Worm (Caenorhabditis elegans) whole organism, L4 larva: ENCODE results near the gene cyp-14A2.

Experiments used
- D1046.2 ChIP-seq: fragments of 200-800 bp; sonication (Bioruptor generic); IDR thresholded peaks from 2 replicates; pipeline ENCODE4 v1.3.6; 2022; ENCODE audit warnings: missing genetic modification characterization, missing compliant biosample characterization
- F10B5.3 ChIP-seq: sonication (generic microtip); optimal IDR thresholded peaks from 2 replicates; lab custom pipeline; 2016; ENCODE audit warnings: mild to moderate bottlenecking, missing genetic modification characterization, missing compliant biosample characterization
- T26A8.4 ChIP-seq: fragments of 200-800 bp; sonication (Bioruptor generic); IDR thresholded peaks from 2 replicates; pipeline ENCODE4 v1.3.6; 2022; ENCODE audit warnings: missing genetic modification characterization, missing compliant biosample characterization
- ZK337.2 ChIP-seq: fragments of 200-800 bp; sonication (Bioruptor generic); IDR thresholded peaks from 2 replicates; pipeline ENCODE4 v1.3.6; 2022; ENCODE audit warnings: missing genetic modification reagents, missing genetic modification characterization, missing compliant biosample characterization
- aha-1 ChIP-seq: fragments of 150-350 bp; peaks from one replicate; lab custom pipeline; 2014; ENCODE audit warnings: missing biosample characterization, missing genetic modification characterization
- attf-4 ChIP-seq: sonication (generic microtip); optimal IDR thresholded peaks from 3 replicates; lab custom pipeline; 2017; ENCODE audit warnings: missing biosample characterization, missing genetic modification characterization
- ceh-32 ChIP-seq: sonication (generic microtip); optimal IDR thresholded peaks from 2 replicates; lab custom pipeline; 2016; ENCODE audit warnings: mild to moderate bottlenecking, missing genetic modification characterization, missing compliant biosample characterization; ENCODE audit not compliant: poor library complexity
- ces-1 ChIP-seq: fragments of 150-350 bp; sonication (generic microtip); optimal IDR thresholded peaks from 4 replicates; lab custom pipeline; 2014; ENCODE audit warnings: missing biosample characterization, missing genetic modification reagents, missing genetic modification characterization
- cey-2 ChIP-seq: sonication (generic microtip); optimal IDR thresholded peaks from 3 replicates; lab custom pipeline; 2017; ENCODE audit warnings: missing genetic modification characterization, mild to moderate bottlenecking, missing compliant biosample characterization, antibody characterized with exemption, borderline replicate concordance; ENCODE audit not compliant: insufficient read depth
- dmd-6 ChIP-seq: fragments of 200-800 bp; sonication (Bioruptor generic); IDR thresholded peaks from 2 replicates; pipeline ENCODE4 v1.3.6; 2022; ENCODE audit warnings: missing genetic modification reagents, missing genetic modification characterization, missing compliant biosample characterization
- dve-1 ChIP-seq: sonication (generic microtip); optimal IDR thresholded peaks from 2 replicates; lab custom pipeline; 2017; ENCODE audit warnings: antibody characterized with exemption, mild to moderate bottlenecking, missing genetic modification characterization, missing compliant biosample characterization; ENCODE audit not compliant: insufficient read depth
- fkh-10 ChIP-seq: fragments of 150-350 bp; optimal IDR thresholded peaks from 2 replicates; lab custom pipeline; 2014; ENCODE audit warnings: missing biosample characterization, missing genetic modification reagents, missing genetic modification characterization
- hif-1 ChIP-seq, 2 experiments: sonication (generic microtip); optimal IDR thresholded peaks; 2 replicates each; lab custom pipeline; 2016 to 2017; ENCODE audit warnings: missing compliant biosample characterization in 2 of 2, missing genetic modification characterization in 2 of 2, missing genetic modification reagents in 2 of 2, missing genotype in 2 of 2, mild to moderate bottlenecking in 1 of 2
- hlh-11 ChIP-seq: fragments of 200-800 bp; sonication (Bioruptor generic); optimal IDR thresholded peaks from 2 replicates; lab custom pipeline; 2018; ENCODE audit warnings: mild to moderate bottlenecking, missing genetic modification characterization, missing compliant biosample characterization
- lim-7 ChIP-seq: fragments of 200-800 bp; sonication (Bioruptor generic); IDR thresholded peaks from 2 replicates; pipeline ENCODE4 v1.3.6; 2022; ENCODE audit warnings: missing genetic modification characterization, missing compliant biosample characterization
- lin-1 ChIP-seq: fragments of 200-800 bp; sonication (Bioruptor generic); IDR thresholded peaks from 2 replicates; pipeline ENCODE4 v1.3.6; 2022; ENCODE audit warnings: missing genetic modification reagents, missing genetic modification characterization, missing compliant biosample characterization
- lin-15B ChIP-seq: fragments of 150-350 bp; sonication (generic microtip); optimal IDR thresholded peaks from 3 replicates; lab custom pipeline; 2014; ENCODE audit warnings: missing biosample characterization, missing genetic modification characterization
- madf-9 ChIP-seq: fragments of 200-800 bp; sonication (Bioruptor generic); conservative IDR thresholded peaks from 2 replicates; pipeline ENCODE4 v1.3.6; 2022; ENCODE audit warnings: missing genetic modification reagents, missing genetic modification characterization, missing compliant biosample characterization
- mep-1 ChIP-seq: fragments of 150-350 bp; sonication (generic microtip); optimal IDR thresholded peaks from 3 replicates; lab custom pipeline; 2014; ENCODE audit warnings: missing biosample characterization, missing genetic modification characterization
- mes-2 ChIP-seq: sonication (generic microtip); optimal IDR thresholded peaks from 2 replicates; lab custom pipeline; 2016; ENCODE audit warnings: missing genotype, mild to moderate bottlenecking, missing genetic modification characterization, missing compliant biosample characterization; ENCODE audit not compliant: poor library complexity, severe bottlenecking
- mxl-2 ChIP-seq: fragments of 200-800 bp; sonication (Bioruptor generic); conservative IDR thresholded peaks from 2 replicates; pipeline ENCODE4 v1.3.6; 2022; ENCODE audit warnings: missing genetic modification reagents, missing genetic modification characterization, missing compliant biosample characterization
- mxl-3 ChIP-seq: fragments of 200-800 bp; sonication (Bioruptor generic); optimal IDR thresholded peaks from 2 replicates; lab custom pipeline; 2018; ENCODE audit warnings: mild to moderate bottlenecking, missing genetic modification characterization, missing compliant biosample characterization
- nhr-11 ChIP-seq: fragments of 150-350 bp; optimal IDR thresholded peaks from 2 replicates; lab custom pipeline; 2014; ENCODE audit warnings: missing biosample characterization, missing genetic modification characterization
- nhr-111 ChIP-seq: fragments of 200-800 bp; sonication (Bioruptor generic); optimal IDR thresholded peaks from 2 replicates; lab custom pipeline; 2018; ENCODE audit warnings: mild to moderate bottlenecking, missing genetic modification characterization, missing compliant biosample characterization
- nhr-25 ChIP-seq: sonication (generic microtip); optimal IDR thresholded peaks from 2 replicates; lab custom pipeline; 2017; ENCODE audit warnings: missing genetic modification characterization, mild to moderate bottlenecking, missing compliant biosample characterization, antibody characterized with exemption, moderate library complexity, borderline replicate concordance; ENCODE audit not compliant: insufficient read depth
- nhr-28 ChIP-seq: fragments of 150-350 bp; optimal IDR thresholded peaks from 2 replicates; lab custom pipeline; 2014; ENCODE audit warnings: missing biosample characterization, missing genetic modification characterization
- nhr-6 ChIP-seq: fragments of 150-350 bp; optimal IDR thresholded peaks from 2 replicates; lab custom pipeline; 2014; ENCODE audit warnings: missing biosample characterization, missing genetic modification characterization
- php-3 ChIP-seq: fragments of 200-800 bp; sonication (Bioruptor generic); IDR thresholded peaks from 2 replicates; pipeline ENCODE4 v1.3.6; 2022; ENCODE audit warnings: missing genetic modification reagents, missing genetic modification characterization, missing compliant biosample characterization
- pqm-1 ChIP-seq: sonication (generic microtip); optimal IDR thresholded peaks from 2 replicates; lab custom pipeline; 2017; ENCODE audit warnings: missing biosample characterization, missing genetic modification characterization
- sdz-12 ChIP-seq: fragments of 200-800 bp; sonication (Bioruptor generic); optimal IDR thresholded peaks from 2 replicates; lab custom pipeline; 2018; ENCODE audit warnings: mild to moderate bottlenecking, missing genetic modification characterization, missing compliant biosample characterization
- snpc-1.2 ChIP-seq: fragments of 200-800 bp; sonication (Bioruptor generic); IDR thresholded peaks from 2 replicates; pipeline ENCODE4 v1.3.6; 2022; ENCODE audit warnings: missing genetic modification reagents, missing genetic modification characterization, missing compliant biosample characterization
- tra-1 ChIP-seq: fragments of 200-800 bp; sonication (Bioruptor generic); IDR thresholded peaks from 2 replicates; pipeline ENCODE4 v1.3.6; 2022; ENCODE audit warnings: missing genetic modification reagents, missing genetic modification characterization, missing compliant biosample characterization
- zfp-3 ChIP-seq: fragments of 200-800 bp; sonication (Bioruptor generic); conservative IDR thresholded peaks from 2 replicates; pipeline ENCODE4 v1.3.6; 2022; ENCODE audit warnings: missing genetic modification reagents, missing genetic modification characterization, missing compliant biosample characterization
- zip-11 ChIP-seq: fragments of 200-800 bp; sonication (Bioruptor generic); IDR thresholded peaks from 2 replicates; pipeline ENCODE4 v1.3.6; 2022; ENCODE audit warnings: missing genetic modification characterization, missing compliant biosample characterization
- zip-2 ChIP-seq: fragments of 150-350 bp; optimal IDR thresholded peaks from 2 replicates; lab custom pipeline; 2014; ENCODE audit warnings: missing biosample characterization, missing genetic modification characterization
- ztf-7 ChIP-seq: fragments of 150-350 bp; optimal IDR thresholded peaks from 2 replicates; lab custom pipeline; 2014; ENCODE audit warnings: missing biosample characterization, missing genetic modification characterization

Gene cyp-14A2

DNA sequence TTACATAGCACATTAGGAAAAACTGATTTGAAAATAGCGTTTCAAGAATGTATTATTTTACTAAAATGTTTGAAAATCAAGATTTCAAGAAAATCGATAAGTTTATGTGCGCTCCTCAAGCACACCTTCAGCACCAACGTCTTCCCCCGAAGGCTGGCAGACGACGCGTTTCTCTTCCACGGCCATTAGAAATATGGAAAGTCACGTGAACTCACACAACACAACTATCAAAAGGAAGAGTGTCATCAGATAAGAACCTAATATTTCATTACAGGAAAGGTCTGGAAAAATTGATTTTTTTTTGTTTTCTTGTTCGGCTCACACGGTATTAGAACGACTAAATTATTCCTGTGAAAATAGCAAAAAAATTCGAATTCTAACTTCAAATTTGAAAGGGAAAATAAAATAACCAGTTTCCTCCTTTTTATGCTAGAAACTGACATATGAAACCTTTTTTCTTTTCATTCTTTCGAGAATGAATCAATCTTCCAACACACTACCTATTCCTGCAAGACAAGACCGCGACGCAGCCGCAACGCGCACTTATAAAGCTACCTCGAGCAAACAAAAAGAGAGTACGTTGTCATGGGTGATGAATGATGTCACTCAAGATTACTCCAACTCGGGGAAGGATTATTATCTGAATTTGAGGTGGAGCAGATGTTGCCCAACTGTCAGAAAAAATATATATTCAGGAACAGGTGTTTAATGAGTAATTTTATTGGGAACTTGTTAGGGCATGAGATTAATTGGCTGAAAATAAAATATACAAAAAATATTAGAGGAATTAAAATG is 44.2 kb downstream of the cyp-14A2 start (continued):
- TF ChIP-seq mes-2 (tag; lab: Kevin White, UChicago): peak; percentile 61
- TF ChIP-seq ceh-32 (tag; lab: Kevin White, UChicago): no peak
- no peak for TF ChIP-seq mxl-2 (GFP tag; lab: Robert Waterston, UW)
- TF ChIP-seq hlh-11 (tag; lab: Kevin White, UChicago): peak; percentile 55
- TF ChIP-seq ZK337.2 (GFP tag; lab: Robert Waterston, UW): no peak
- TF ChIP-seq T26A8.4: no peak
- peak; percentile 46 for TF ChIP-seq nhr-28 (tag; lab: Kevin White, UChicago)
- TF ChIP-seq hif-1 (tag; optimal IDR thresholded peaks at IDR 0.05; lab: Kevin White, UChicago): peak in 1 of 2 experiments; percentile 26
- TF ChIP-seq dve-1 (tag; lab: Kevin White, UChicago): peak; percentile 32
- TF ChIP-seq nhr-11 (tag; lab: Kevin White, UChicago): peak; percentile 26
- peak; percentile 34 for TF ChIP-seq mxl-3 (GFP tag; lab: Kevin White, UChicago)
- no peak for TF ChIP-seq attf-4 (tag; lab: Kevin White, UChicago)
- 0 out of 2 replicates have a peak, but pooled peaks have one; percentile 33 for TF ChIP-seq php-3
- TF ChIP-seq pqm-1 (tag; lab: Kevin White, UChicago): peak; percentile 13
- no peak for TF ChIP-seq nhr-111 (GFP tag; lab: Kevin White, UChicago)
- TF ChIP-seq madf-9: no peak
- TF ChIP-seq dmd-6 (GFP tag; lab: Robert Waterston, UW): peak; percentile 42; the same call in 1 of the 2 replicates
- no peak for TF ChIP-seq zip-2 (tag; lab: Kevin White, UChicago)
- TF ChIP-seq cey-2 (tag; lab: Kevin White, UChicago): no peak
- TF ChIP-seq zip-11 (GFP tag; lab: Robert Waterston, UW): no peak
- TF ChIP-seq ztf-7: no peak
- no peak for TF ChIP-seq snpc-1.2 (GFP tag; lab: Robert Waterston, UW)
- TF ChIP-seq nhr-6 (tag; lab: Kevin White, UChicago): peak; percentile 40
- TF ChIP-seq mep-1 (tag; lab: Kevin White, UChicago): peak; percentile 48

DNA sequence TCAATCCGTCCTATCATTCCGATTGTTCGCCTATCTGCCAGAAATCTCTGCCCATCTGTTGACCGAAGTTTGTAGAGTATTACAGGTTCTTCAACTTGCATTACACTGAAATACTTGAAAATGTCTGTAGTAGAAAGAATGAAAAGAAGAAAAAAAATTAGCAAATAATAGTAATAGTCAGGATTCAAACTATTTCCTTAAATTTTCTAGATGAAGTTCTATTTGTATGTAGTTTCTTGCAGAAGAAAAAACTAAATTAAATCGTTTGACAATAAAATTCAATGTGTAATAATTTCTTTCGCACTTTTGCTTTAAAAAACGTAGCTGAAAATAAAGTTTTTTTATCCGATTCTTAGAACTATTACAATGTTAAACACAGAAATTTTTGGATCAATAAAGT is 44.9 kb downstream of the cyp-14A2 start, which contains the start of gene skr-19:
TSS of gene skr-19 (minus strand) at position 101 of the 400 bp plus-strand sequence.
- TF ChIP-seq lim-7 (GFP tag; lab: Robert Waterston, UW) (no peak), aha-1 (peak; percentile 9), lin-1 (GFP tag; lab: Robert Waterston, UW) (no peak)

DNA sequence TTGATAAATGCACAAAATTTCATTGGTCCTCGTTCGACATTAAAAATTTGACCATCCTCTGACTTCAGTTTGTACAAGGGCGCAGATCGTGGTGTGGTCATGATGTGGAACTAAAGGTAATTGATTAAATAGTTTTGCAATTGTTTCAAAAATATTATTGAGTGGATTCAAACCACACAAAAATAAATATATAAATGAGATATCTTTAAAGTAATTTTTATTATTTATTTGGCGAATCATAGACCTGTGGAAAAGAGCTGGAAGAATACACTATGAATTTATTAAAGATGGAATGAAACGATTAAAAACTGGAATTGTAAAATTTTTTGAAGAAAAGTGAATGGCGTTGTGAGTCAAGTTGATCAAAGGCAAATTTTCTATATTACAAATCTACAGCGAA is 46.0 kb downstream of the cyp-14A2 start, which contains the start of gene skr-20:
TSS of gene skr-20 (minus strand) at position 101 of the 400 bp plus-strand sequence.
- no peak for TF ChIP-seq F10B5.3 (tag; lab: Kevin White, UChicago)
- TF ChIP-seq ces-1 (GFP tag; lab: Kevin White, UChicago): no peak
- no peak for TF ChIP-seq D1046.2 (GFP tag; lab: Robert Waterston, UW)
- no peak for TF ChIP-seq sdz-12 (GFP tag; lab: Kevin White, UChicago)
- no peak for TF ChIP-seq zip-2 (tag; lab: Kevin White, UChicago)
- TF ChIP-seq lin-15B (tag; lab: Kevin White, UChicago): no peak
- no peak for TF ChIP-seq nhr-25 (tag; lab: Kevin White, UChicago)
- TF ChIP-seq zfp-3 (GFP tag; lab: Robert Waterston, UW): no peak
- no peak for TF ChIP-seq fkh-10
- no peak for TF ChIP-seq tra-1 (GFP tag; lab: Robert Waterston, UW)
